Fruit fly (Drosophila melanogaster) whole organism, adult: ENCODE measurements around the gene CG31493.

ENCODE experiments used
- CG11617 ChIP-seq: fragments of 200-800 bp; sonication (Bioruptor generic); optimal IDR thresholded peaks from 2 replicates; lab custom pipeline; 2017; ENCODE audit warnings: mild to moderate bottlenecking, missing biosample characterization, missing genetic modification reagents, missing genetic modification characterization
- CG12768 ChIP-seq: fragments of 200-800 bp; sonication (Bioruptor generic); optimal IDR thresholded peaks from 2 replicates; lab custom pipeline; 2017; ENCODE audit warnings: missing biosample characterization, missing genetic modification characterization, mild to moderate bottlenecking, moderate library complexity, missing genetic modification reagents
- CG14711 ChIP-seq: fragments of 200-800 bp; sonication (Bioruptor generic); optimal IDR thresholded peaks from 2 replicates; lab custom pipeline; 2018; ENCODE audit warnings: missing biosample characterization, mild to moderate bottlenecking, missing genetic modification characterization, moderate library complexity
- CG1620 ChIP-seq: fragments of 200-800 bp; sonication (Bioruptor generic); optimal IDR thresholded peaks from 2 replicates; lab custom pipeline; 2016; ENCODE audit warnings: missing biosample characterization, missing genetic modification characterization
- CG33017 ChIP-seq: fragments of 200-800 bp; sonication (Bioruptor generic); optimal IDR thresholded peaks from 2 replicates; lab custom pipeline; 2018; ENCODE audit warnings: missing biosample characterization, mild to moderate bottlenecking, missing genetic modification characterization, moderate library complexity
- CG5204 ChIP-seq: fragments of 200-800 bp; sonication (Bioruptor generic); optimal IDR thresholded peaks from 2 replicates; lab custom pipeline; 2016; ENCODE audit warnings: missing biosample characterization, missing genetic modification characterization
- CG7045 ChIP-seq: fragments of 200-800 bp; sonication (Bioruptor generic); optimal IDR thresholded peaks from 2 replicates; lab custom pipeline; 2017; ENCODE audit warnings: missing biosample characterization, mild to moderate bottlenecking, missing genetic modification characterization
- CG7101 ChIP-seq: fragments of 200-800 bp; sonication (Bioruptor generic); optimal IDR thresholded peaks from 2 replicates; lab custom pipeline; 2018; ENCODE audit warnings: missing biosample characterization, mild to moderate bottlenecking, missing genetic modification characterization, moderate library complexity
- Clk ChIP-seq: fragments of 200-800 bp; sonication (Bioruptor generic); optimal IDR thresholded peaks from 2 replicates; lab custom pipeline; 2017; ENCODE audit warnings: missing biosample characterization, missing genetic modification characterization
- Crg-1 ChIP-seq: fragments of 200-800 bp; sonication (Bioruptor generic); optimal IDR thresholded peaks from 2 replicates; lab custom pipeline; 2016; ENCODE audit warnings: missing biosample characterization, missing genetic modification characterization
- Hr96 ChIP-seq: fragments of 200-800 bp; sonication (Bioruptor generic); optimal IDR thresholded peaks from 2 replicates; lab custom pipeline; 2016; ENCODE audit warnings: missing biosample characterization, missing genetic modification characterization
- Mnt ChIP-seq: fragments of 200-800 bp; sonication (Bioruptor generic); optimal IDR thresholded peaks from 2 replicates; lab custom pipeline; 2016; ENCODE audit warnings: missing biosample characterization, mild to moderate bottlenecking, missing genetic modification characterization
- bab1 ChIP-seq: fragments of 200-800 bp; sonication (Bioruptor generic); optimal IDR thresholded peaks from 3 replicates; lab custom pipeline; 2019; ENCODE audit warnings: missing biosample characterization, mild to moderate bottlenecking, missing genetic modification characterization, moderate library complexity
- cic ChIP-seq: fragments of 200-800 bp; sonication (Bioruptor generic); optimal IDR thresholded peaks from 2 replicates; lab custom pipeline; 2017; ENCODE audit warnings: missing biosample characterization, mild to moderate bottlenecking, missing genetic modification characterization, moderate library complexity
- cnc ChIP-seq, 2 experiments: fragments of >200 bp; optimal IDR thresholded peaks; 2 replicates each; lab custom pipeline; 2017
- kay ChIP-seq: fragments of 200-800 bp; sonication (Bioruptor generic); peaks from one replicate; lab custom pipeline; 2016; ENCODE audit warnings: missing biosample characterization, missing genetic modification characterization, borderline replicate concordance
- ovo ChIP-seq: fragments of 200-800 bp; sonication (Bioruptor generic); optimal IDR thresholded peaks from 2 replicates; lab custom pipeline; 2016; ENCODE audit warnings: missing biosample characterization, missing genetic modification characterization
- pad ChIP-seq: fragments of 200-800 bp; sonication (Bioruptor generic); optimal IDR thresholded peaks from 3 replicates; lab custom pipeline; 2017; ENCODE audit warnings: missing biosample characterization, missing genetic modification characterization, mild to moderate bottlenecking, moderate library complexity, missing genetic modification reagents
- tj ChIP-seq: fragments of 200-800 bp; sonication (Bioruptor generic); optimal IDR thresholded peaks from 3 replicates; lab custom pipeline; 2017; ENCODE audit warnings: missing biosample characterization, mild to moderate bottlenecking, missing genetic modification characterization, moderate library complexity
- toe ChIP-seq: fragments of 200-800 bp; sonication (Bioruptor generic); optimal IDR thresholded peaks from 2 replicates; lab custom pipeline; 2016; ENCODE audit warnings: missing biosample characterization, missing genetic modification characterization

Gene CG31493

DNA sequence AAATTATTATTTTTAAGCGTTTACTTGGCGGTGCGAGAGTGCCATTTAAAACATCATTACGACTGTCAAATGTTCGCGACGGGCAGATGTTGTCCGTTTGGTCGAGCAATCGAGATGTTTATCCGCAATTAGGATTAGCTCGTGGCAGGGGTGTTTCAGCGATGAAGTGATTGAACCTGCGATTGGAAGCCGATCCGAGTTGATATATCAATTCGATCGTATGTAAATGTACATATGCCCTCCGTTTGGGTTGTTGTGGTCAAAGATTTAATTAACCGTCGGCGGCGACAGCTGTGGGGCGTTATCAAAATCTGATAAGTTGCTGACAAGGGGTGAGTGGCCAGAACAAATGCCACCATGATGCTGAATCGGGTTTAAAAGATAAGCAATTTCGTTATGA lies 11.2 kb downstream of the CG31493 start:
- TF ChIP-seq CG7045 (GFP tag; lab: Kevin White, UChicago) (no peak), Mnt (no peak), bab1 (no peak), Crg-1 (GFP tag; lab: Kevin White, UChicago) (no peak), CG11617 (GFP tag; lab: Kevin White, UChicago) (no peak), CG7101 (tag; lab: Kevin White, UChicago) (no peak), toe (GFP tag; lab: Kevin White, UChicago) (no peak), kay (GFP tag; lab: Kevin White, UChicago) (no peak), Hr96 (GFP tag; lab: Kevin White, UChicago) (no peak), cnc (optimal IDR thresholded peaks at IDR 0.05; lab: Kevin White, UChicago) (no peak), tj (GFP tag; lab: Kevin White, UChicago) (no peak), CG5204 (GFP tag; lab: Kevin White, UChicago) (no peak), ovo (no peak), cic (no peak), CG33017 (tag; lab: Kevin White, UChicago) (no peak), CG1620 (GFP tag; lab: Kevin White, UChicago) (no peak), Clk (GFP tag; lab: Kevin White, UChicago) (no peak), CG14711 (no peak), pad (GFP tag; lab: Kevin White, UChicago) (no peak), CG12768 (GFP tag; lab: Kevin White, UChicago) (no peak)

DNA sequence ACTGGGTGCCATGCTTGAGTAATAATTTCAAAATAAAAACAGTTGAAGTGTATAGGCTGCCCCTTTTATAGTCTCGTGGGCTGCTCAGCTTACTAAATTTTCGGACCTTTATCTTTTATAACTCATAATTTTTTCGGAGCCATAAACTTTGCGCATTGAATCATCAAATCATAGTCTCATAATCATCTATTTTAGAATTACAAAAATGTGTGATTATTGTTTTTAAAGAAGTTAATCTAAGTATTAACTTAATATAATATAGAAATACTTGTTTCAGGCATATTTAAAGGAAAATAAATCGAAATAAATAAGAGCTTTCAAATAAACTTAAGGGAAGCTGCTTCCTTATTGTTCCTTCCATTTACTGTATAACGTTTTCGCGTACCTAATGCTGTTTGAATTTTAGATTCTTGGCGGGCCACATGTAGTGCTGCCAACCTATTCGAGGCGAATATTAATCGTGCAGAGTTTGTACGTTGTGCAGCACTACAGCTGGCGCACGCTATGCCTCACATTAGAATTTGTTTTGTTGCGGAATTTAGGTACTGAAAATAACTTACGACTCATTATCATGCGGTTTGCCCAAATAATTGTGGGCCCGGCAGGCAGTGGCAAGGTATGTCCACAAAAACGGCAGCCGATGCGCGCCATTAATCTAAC lies 13.0 kb downstream of the CG31493 start, which contains the start of the genes CG14610 and CG2656:
TSS of gene CG14610 (minus strand) at position 51 of the 660 bp plus-strand sequence.
TSS of gene CG2656 (plus strand) at position 480 of the 660 bp plus-strand sequence.
- peak; percentile 74 for TF ChIP-seq toe (GFP tag; lab: Kevin White, UChicago)
- TF ChIP-seq Clk (GFP tag; lab: Kevin White, UChicago), result peak; percentile 9
- TF ChIP-seq bab1, result peak; percentile 78
- TF ChIP-seq CG7045 (GFP tag; lab: Kevin White, UChicago), result peak; percentile 44
- peak; percentile 40 for TF ChIP-seq CG12768 (GFP tag; lab: Kevin White, UChicago)
- peak; percentile 60 for TF ChIP-seq CG5204 (GFP tag; lab: Kevin White, UChicago)
- TF ChIP-seq CG14711, result peak; percentile 35
- TF ChIP-seq cnc (optimal IDR thresholded peaks at IDR 0.05; lab: Kevin White, UChicago), result no peak
- peak; percentile 77 for TF ChIP-seq Hr96 (GFP tag; lab: Kevin White, UChicago)
- no peak for TF ChIP-seq cic
- peak; percentile 85 for TF ChIP-seq CG1620 (GFP tag; lab: Kevin White, UChicago)
- TF ChIP-seq CG33017 (tag; lab: Kevin White, UChicago), result peak; percentile 0
- TF ChIP-seq ovo, result peak; percentile 35
- peak; percentile 69 for TF ChIP-seq CG7101 (tag; lab: Kevin White, UChicago)
- peak; percentile 54 for TF ChIP-seq pad (GFP tag; lab: Kevin White, UChicago)
- peak; percentile 84 for TF ChIP-seq Crg-1 (GFP tag; lab: Kevin White, UChicago)
- TF ChIP-seq tj (GFP tag; lab: Kevin White, UChicago), result no peak
- TF ChIP-seq Mnt, result peak; percentile 85
- TF ChIP-seq kay (GFP tag; lab: Kevin White, UChicago), result no peak
- TF ChIP-seq CG11617 (GFP tag; lab: Kevin White, UChicago), result peak; percentile 32

DNA sequence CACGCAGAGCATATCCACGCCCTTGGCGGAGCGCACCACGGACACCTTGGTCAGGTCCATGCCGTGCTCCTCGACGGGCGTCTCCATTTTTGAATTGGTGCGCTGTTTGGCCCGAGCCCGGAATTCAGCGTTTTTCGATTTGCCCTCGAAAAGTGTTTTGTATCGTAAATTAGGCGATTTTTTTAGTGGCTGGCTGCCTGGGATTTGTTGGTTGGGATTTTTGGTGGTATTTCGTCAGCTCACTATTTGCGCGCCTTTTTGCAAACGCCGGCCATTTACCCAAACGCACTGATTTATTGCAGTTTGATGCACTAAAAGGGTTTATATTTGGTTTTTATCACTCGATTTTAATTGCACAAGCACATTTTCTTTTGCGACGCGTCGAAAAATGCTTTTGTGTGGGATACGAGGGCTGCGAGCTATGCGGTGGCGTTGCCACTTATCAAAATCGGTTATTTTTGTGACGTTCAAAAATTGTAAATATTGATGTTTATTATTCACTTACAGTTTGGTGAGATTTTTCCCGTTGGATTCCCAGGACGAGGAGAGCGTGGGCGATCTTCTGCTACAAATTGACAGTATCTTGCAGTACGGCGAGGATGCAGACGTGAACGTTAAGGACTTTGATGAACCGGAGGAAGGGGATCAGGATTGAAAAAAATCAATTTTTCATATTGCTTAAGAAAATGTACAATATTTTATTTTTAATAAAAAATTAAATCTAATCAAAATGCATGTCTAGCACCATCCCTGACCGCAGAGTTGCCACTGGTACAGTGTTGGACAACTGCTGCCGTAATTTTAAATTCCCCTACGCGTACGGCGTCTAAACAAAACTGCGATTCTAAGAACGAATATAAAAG lies 19.4 kb downstream of the CG31493 start, which contains the start of the genes gfzf and Sas-4:
TSS of gene gfzf (minus strand) at position 425 of the 863 bp plus-strand sequence.
TSS of gene Sas-4 (plus strand) at position 824 of the 863 bp plus-strand sequence.
- TF ChIP-seq cic, result no peak
- peak; percentile 71 for TF ChIP-seq CG12768 (GFP tag; lab: Kevin White, UChicago)
- peak; percentile 64 for TF ChIP-seq CG7045 (GFP tag; lab: Kevin White, UChicago)
- peak; percentile 37 for TF ChIP-seq CG14711
- no peak for TF ChIP-seq Clk (GFP tag; lab: Kevin White, UChicago)
- peak; percentile 77 for TF ChIP-seq CG5204 (GFP tag; lab: Kevin White, UChicago)
- TF ChIP-seq CG7101 (tag; lab: Kevin White, UChicago), result peak; percentile 46
- TF ChIP-seq kay (GFP tag; lab: Kevin White, UChicago), result no peak
- peak; percentile 38 for TF ChIP-seq Mnt
- peak; percentile 62 for TF ChIP-seq ovo
- TF ChIP-seq tj (GFP tag; lab: Kevin White, UChicago), result peak; percentile 55
- TF ChIP-seq cnc (optimal IDR thresholded peaks at IDR 0.05; lab: Kevin White, UChicago), result no peak
- peak; percentile 77 for TF ChIP-seq CG11617 (GFP tag; lab: Kevin White, UChicago)
- peak; percentile 22 for TF ChIP-seq CG33017 (tag; lab: Kevin White, UChicago)
- TF ChIP-seq Crg-1 (GFP tag; lab: Kevin White, UChicago), result peak; percentile 10
- TF ChIP-seq pad (GFP tag; lab: Kevin White, UChicago), result peak; percentile 68
- TF ChIP-seq CG1620 (GFP tag; lab: Kevin White, UChicago), result peak; percentile 51
- peak; percentile 71 for TF ChIP-seq Hr96 (GFP tag; lab: Kevin White, UChicago)
- peak; percentile 85 for TF ChIP-seq toe (GFP tag; lab: Kevin White, UChicago)
- peak; percentile 39 for TF ChIP-seq bab1

DNA sequence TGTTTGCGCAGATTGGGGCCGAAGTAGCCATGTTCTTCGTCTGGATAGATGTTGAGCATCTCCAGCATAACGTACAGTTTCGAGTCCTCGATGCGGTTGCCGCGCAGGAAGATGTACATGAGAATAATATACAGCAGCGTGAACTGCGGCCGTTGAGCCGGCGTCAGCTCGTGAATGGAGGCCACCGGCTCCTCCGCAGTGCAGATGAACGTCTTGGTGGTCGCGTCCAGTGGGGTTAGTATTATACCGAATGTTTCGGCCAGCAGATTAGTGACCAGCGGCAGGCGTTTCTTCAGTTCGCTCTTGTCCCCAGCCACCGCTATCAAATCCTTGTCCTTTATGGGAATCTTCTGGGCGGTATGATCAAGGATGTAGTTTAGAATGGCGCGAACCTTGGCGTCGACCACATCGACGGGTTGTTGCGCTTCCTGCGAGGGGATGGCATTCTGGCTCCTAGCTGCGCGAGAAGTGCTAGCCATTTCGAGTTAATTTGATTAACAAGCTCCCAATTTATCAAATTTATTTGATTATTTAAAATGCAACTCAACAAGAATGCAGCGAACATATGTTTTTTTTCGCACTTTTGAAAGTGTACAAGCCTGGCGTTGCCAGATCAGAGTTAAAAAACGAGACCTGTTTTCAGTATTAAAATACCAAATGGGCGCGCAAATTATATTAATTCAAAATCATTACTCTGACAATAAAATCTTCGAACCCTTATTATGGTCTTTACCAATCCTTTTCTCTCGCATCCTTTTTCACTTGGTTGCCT lies 23.4 kb downstream of the CG31493 start, which contains the start of gene MAGE:
TSS of gene MAGE (minus strand) at position 595 of the 772 bp plus-strand sequence.
- TF ChIP-seq CG7045 (GFP tag; lab: Kevin White, UChicago), result no peak
- TF ChIP-seq tj (GFP tag; lab: Kevin White, UChicago), result peak; percentile 58
